Worm (Caenorhabditis elegans) whole organism, L1 larva: ENCODE results near the gene enu-3.6.

Experiments
- C04F5.9 ChIP-seq: sonication (generic microtip); optimal IDR thresholded peaks from 2 replicates; lab custom pipeline; 2016; ENCODE audit warnings: missing genetic modification characterization, missing compliant biosample characterization
- C16A3.4 ChIP-seq: fragments of 150-350 bp; optimal IDR thresholded peaks from 2 replicates; lab custom pipeline; 2014; ENCODE audit warnings: missing biosample characterization, missing genetic modification characterization
- C34B4.2 ChIP-seq: sonication (generic microtip); optimal IDR thresholded peaks from 2 replicates; lab custom pipeline; 2017; ENCODE audit warnings: mild to moderate bottlenecking, missing genetic modification characterization, missing compliant biosample characterization
- aha-1 ChIP-seq: fragments of 150-350 bp; optimal IDR thresholded peaks from 2 replicates; lab custom pipeline; 2014; ENCODE audit warnings: missing biosample characterization, missing genetic modification characterization
- ama-1 ChIP-seq: fragments of 150-350 bp; optimal IDR thresholded peaks from 2 replicates; lab custom pipeline; 2014
- ceh-8 ChIP-seq: fragments of 200-800 bp; sonication (Bioruptor generic); optimal IDR thresholded peaks from 2 replicates; lab custom pipeline; 2018; ENCODE audit warnings: mild to moderate bottlenecking, missing genetic modification characterization, moderate library complexity, missing compliant biosample characterization
- ceh-82 ChIP-seq, 3 experiments: fragments of 150-350 bp in 1 of 3; sonication (generic microtip) in 2 of 3; optimal IDR thresholded peaks; 2 replicates each; lab custom pipeline; 2014 to 2017; ENCODE audit warnings: missing biosample characterization in 3 of 3, missing genetic modification characterization in 3 of 3
- ceh-90 ChIP-seq: sonication (generic microtip); optimal IDR thresholded peaks from 2 replicates; lab custom pipeline; 2016; ENCODE audit warnings: missing genetic modification characterization, missing compliant biosample characterization
- dsc-1 ChIP-seq: sonication (generic microtip); optimal IDR thresholded peaks from 2 replicates; lab custom pipeline; 2016; ENCODE audit warnings: mild to moderate bottlenecking, missing genetic modification characterization, missing compliant biosample characterization
- efl-3 ChIP-seq: fragments of 200-800 bp; sonication (Bioruptor generic); optimal IDR thresholded peaks from 2 replicates; lab custom pipeline; 2018; ENCODE audit warnings: mild to moderate bottlenecking, missing genetic modification characterization, missing compliant biosample characterization
- egl-13 ChIP-seq: sonication (generic microtip); optimal IDR thresholded peaks from 2 replicates; lab custom pipeline; 2016; ENCODE audit warnings: missing genotype, missing genetic modification reagents, missing genetic modification characterization, missing compliant biosample characterization
- elt-3 ChIP-seq, 6 experiments: fragments of 150-350 bp in 1 of 6; sonication (generic microtip); optimal IDR thresholded peaks; 2 replicates each; lab custom pipeline; 2017 to 2018; ENCODE audit warnings: missing biosample characterization in 6 of 6, missing genetic modification characterization in 6 of 6, inconsistent platforms in 1 of 6
- grh-1 ChIP-seq: fragments of 200-800 bp; sonication (Bioruptor generic); IDR thresholded peaks from 2 replicates; pipeline ENCODE4 v1.3.6; 2022; ENCODE audit warnings: missing genetic modification reagents, missing genetic modification characterization, missing compliant biosample characterization
- hlh-17 ChIP-seq: fragments of 200-800 bp; sonication (Bioruptor generic); optimal IDR thresholded peaks from 2 replicates; lab custom pipeline; 2018; ENCODE audit warnings: missing genetic modification characterization, mild to moderate bottlenecking, missing compliant biosample characterization, moderate library complexity, borderline replicate concordance
- hpl-2 ChIP-seq: fragments of 150-350 bp; optimal IDR thresholded peaks from 2 replicates; lab custom pipeline; 2014; ENCODE audit warnings: missing biosample characterization, missing genetic modification reagents, missing genetic modification characterization
- irx-1 ChIP-seq: sonication (generic microtip); optimal IDR thresholded peaks from 2 replicates; lab custom pipeline; 2016; ENCODE audit warnings: missing genetic modification characterization, missing compliant biosample characterization
- jun-1 ChIP-seq: fragments of 150-350 bp; optimal IDR thresholded peaks from 2 replicates; lab custom pipeline; 2014; ENCODE audit warnings: missing biosample characterization, missing genetic modification reagents, missing genetic modification characterization
- lin-13 ChIP-seq: fragments of 150-350 bp; optimal IDR thresholded peaks from 2 replicates; lab custom pipeline; 2014; ENCODE audit warnings: missing biosample characterization, missing genetic modification reagents, missing genetic modification characterization
- lin-14 ChIP-seq: fragments of 200-800 bp; sonication (Bioruptor generic); optimal IDR thresholded peaks from 2 replicates; lab custom pipeline; 2018; ENCODE audit warnings: mild to moderate bottlenecking, missing genetic modification characterization, moderate library complexity, missing compliant biosample characterization
- lin-39 ChIP-seq: fragments of 150-350 bp; optimal IDR thresholded peaks from 2 replicates; lab custom pipeline; 2014; ENCODE audit warnings: missing biosample characterization, missing genetic modification reagents, missing genetic modification characterization
- lsy-2 ChIP-seq, 2 experiments: fragments of 150-350 bp; optimal IDR thresholded peaks; 2 replicates each; lab custom pipeline; 2014; ENCODE audit warnings: missing biosample characterization in 2 of 2, missing genetic modification characterization in 2 of 2
- mdl-1 ChIP-seq, 2 experiments: fragments of 150-350 bp; optimal IDR thresholded peaks; 2 replicates each; lab custom pipeline; 2014 to 2017; ENCODE audit warnings: missing biosample characterization in 2 of 2, missing genetic modification characterization in 2 of 2, inconsistent platforms in 1 of 2
- mef-2 ChIP-seq: fragments of 150-350 bp; optimal IDR thresholded peaks from 2 replicates; lab custom pipeline; 2014; ENCODE audit warnings: missing biosample characterization, missing genetic modification characterization
- mep-1 ChIP-seq: fragments of 150-350 bp; optimal IDR thresholded peaks from 2 replicates; lab custom pipeline; 2014; ENCODE audit warnings: missing biosample characterization, missing genetic modification characterization
- nhr-12 ChIP-seq: sonication (generic microtip); optimal IDR thresholded peaks from 2 replicates; lab custom pipeline; 2017; ENCODE audit warnings: missing biosample characterization, missing genetic modification characterization
- nhr-19 ChIP-seq: fragments of 200-800 bp; sonication (Bioruptor generic); conservative IDR thresholded peaks from 2 replicates; pipeline ENCODE4 v1.3.6; 2022; ENCODE audit warnings: missing genetic modification characterization, missing compliant biosample characterization
- nhr-237 ChIP-seq: fragments of 150-350 bp; optimal IDR thresholded peaks from 2 replicates; lab custom pipeline; 2014; ENCODE audit warnings: missing biosample characterization, missing genetic modification characterization
- nhr-28 ChIP-seq: fragments of 150-350 bp; optimal IDR thresholded peaks from 2 replicates; lab custom pipeline; 2014; ENCODE audit warnings: missing biosample characterization, missing genetic modification characterization
- nhr-76 ChIP-seq: sonication (generic microtip); optimal IDR thresholded peaks from 2 replicates; lab custom pipeline; 2017; ENCODE audit warnings: missing biosample characterization, missing genetic modification characterization
- nhr-77 ChIP-seq: fragments of 150-350 bp; optimal IDR thresholded peaks from 2 replicates; lab custom pipeline; 2014; ENCODE audit warnings: missing biosample characterization, missing genetic modification characterization
- nhr-84 ChIP-seq: sonication (generic microtip); optimal IDR thresholded peaks from 2 replicates; lab custom pipeline; 2017; ENCODE audit warnings: missing biosample characterization, missing genetic modification characterization
- nhr-85 ChIP-seq: sonication (generic microtip); peaks from one replicate; lab custom pipeline; 2016; ENCODE audit warnings: missing genetic modification characterization, inconsistent platforms, missing compliant biosample characterization
- nhr-90 ChIP-seq: sonication (generic microtip); optimal IDR thresholded peaks from 2 replicates; lab custom pipeline; 2016; ENCODE audit warnings: mild to moderate bottlenecking, missing genetic modification characterization, missing compliant biosample characterization; ENCODE audit not compliant: poor library complexity
- pag-3 ChIP-seq: sonication (generic microtip); optimal IDR thresholded peaks from 2 replicates; lab custom pipeline; 2017; ENCODE audit warnings: missing genetic modification characterization, mild to moderate bottlenecking, missing compliant biosample characterization, antibody characterized with exemption, borderline replicate concordance; ENCODE audit not compliant: insufficient read depth
- rnt-1 ChIP-seq: sonication (generic microtip); optimal IDR thresholded peaks from 2 replicates; lab custom pipeline; 2016; ENCODE audit warnings: mild to moderate bottlenecking, missing genetic modification characterization, moderate library complexity, missing compliant biosample characterization
- skn-1 ChIP-seq: fragments of 150-350 bp; optimal IDR thresholded peaks from 2 replicates; lab custom pipeline; 2014; ENCODE audit warnings: missing biosample characterization, missing genetic modification characterization
- snpc-4 ChIP-seq: fragments of 150-350 bp; optimal IDR thresholded peaks from 2 replicates; lab custom pipeline; 2014; ENCODE audit warnings: missing biosample characterization, missing genetic modification characterization
- snu-23 ChIP-seq: sonication (generic microtip); optimal IDR thresholded peaks from 2 replicates; lab custom pipeline; 2016; ENCODE audit warnings: missing genetic modification characterization, missing compliant biosample characterization
- sox-4 ChIP-seq: sonication (generic microtip); optimal IDR thresholded peaks from 2 replicates; lab custom pipeline; 2016; ENCODE audit warnings: missing genetic modification characterization, missing compliant biosample characterization
- sptf-1 ChIP-seq: fragments of 150-350 bp; optimal IDR thresholded peaks from 2 replicates; lab custom pipeline; 2014; ENCODE audit warnings: missing biosample characterization, missing genetic modification characterization
- sup-37 ChIP-seq: fragments of 200-800 bp; sonication (Bioruptor generic); optimal IDR thresholded peaks from 2 replicates; lab custom pipeline; 2018; ENCODE audit warnings: mild to moderate bottlenecking, missing genetic modification characterization, missing compliant biosample characterization
- tbx-2 ChIP-seq: sonication (generic microtip); optimal IDR thresholded peaks from 2 replicates; lab custom pipeline; 2016; ENCODE audit warnings: missing genetic modification characterization, missing compliant biosample characterization
- unc-130 ChIP-seq: fragments of 150-350 bp; optimal IDR thresholded peaks from 2 replicates; lab custom pipeline; 2017; ENCODE audit warnings: missing biosample characterization, missing genetic modification characterization, inconsistent platforms
- unc-30 ChIP-seq: sonication (generic microtip); optimal IDR thresholded peaks from 2 replicates; lab custom pipeline; 2017; ENCODE audit warnings: missing biosample characterization, missing genetic modification characterization
- unc-62 ChIP-seq: fragments of 150-350 bp; optimal IDR thresholded peaks from 2 replicates; lab custom pipeline; 2014; ENCODE audit warnings: missing biosample characterization, missing genetic modification reagents, missing genetic modification characterization
- unc-98 ChIP-seq: fragments of 200-800 bp; sonication (Bioruptor generic); IDR thresholded peaks from 2 replicates; pipeline ENCODE4 v1.3.6; 2022; ENCODE audit warnings: missing genetic modification characterization, missing compliant biosample characterization
- zag-1 ChIP-seq: fragments of 150-350 bp; optimal IDR thresholded peaks from 2 replicates; lab custom pipeline; 2014; ENCODE audit warnings: missing biosample characterization, missing genetic modification characterization
- ztf-11 ChIP-seq, 2 experiments: sonication (generic microtip); optimal IDR thresholded peaks; 2 replicates each; lab custom pipeline; 2016 to 2017; ENCODE audit warnings: missing genetic modification characterization in 2 of 2, missing biosample characterization in 1 of 2, missing compliant biosample characterization in 1 of 2

enu-3.6 gene

DNA sequence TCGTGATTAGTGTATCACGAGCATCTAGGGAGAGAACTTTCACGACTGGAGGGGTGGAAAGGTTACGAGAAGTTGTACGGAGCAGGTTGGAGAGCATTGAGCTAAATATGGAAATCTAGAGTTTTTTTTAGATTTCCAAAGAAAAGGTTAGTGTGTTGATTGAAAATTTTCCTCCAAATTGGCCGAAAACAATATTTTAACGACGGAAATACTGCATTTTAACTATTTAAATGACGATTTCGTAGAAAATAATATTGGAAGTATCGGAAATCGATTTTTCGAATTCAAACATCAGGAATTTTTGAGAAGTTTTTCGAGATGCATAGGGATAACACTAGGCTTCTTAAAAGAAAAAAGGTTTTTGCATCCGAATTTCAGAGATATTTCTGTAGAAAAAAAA is 8.2 kb downstream of the enu-3.6 start, which contains the start of gene K01G5.10:
Gene K01G5.10 (minus strand): TSS at position 101 of the 400 bp plus-strand sequence.
- no peak for TF ChIP-seq sptf-1
- TF ChIP-seq snpc-4 (tag; lab: Kevin White, UChicago), result no peak
- no peak for TF ChIP-seq hpl-2 (GFP tag; lab: Kevin White, UChicago)
- no peak for TF ChIP-seq unc-98 (GFP tag; lab: Robert Waterston, UW)
- no peak for TF ChIP-seq nhr-12 (tag; lab: Kevin White, UChicago)
- TF ChIP-seq, all 84 proteins: peak for 0

DNA sequence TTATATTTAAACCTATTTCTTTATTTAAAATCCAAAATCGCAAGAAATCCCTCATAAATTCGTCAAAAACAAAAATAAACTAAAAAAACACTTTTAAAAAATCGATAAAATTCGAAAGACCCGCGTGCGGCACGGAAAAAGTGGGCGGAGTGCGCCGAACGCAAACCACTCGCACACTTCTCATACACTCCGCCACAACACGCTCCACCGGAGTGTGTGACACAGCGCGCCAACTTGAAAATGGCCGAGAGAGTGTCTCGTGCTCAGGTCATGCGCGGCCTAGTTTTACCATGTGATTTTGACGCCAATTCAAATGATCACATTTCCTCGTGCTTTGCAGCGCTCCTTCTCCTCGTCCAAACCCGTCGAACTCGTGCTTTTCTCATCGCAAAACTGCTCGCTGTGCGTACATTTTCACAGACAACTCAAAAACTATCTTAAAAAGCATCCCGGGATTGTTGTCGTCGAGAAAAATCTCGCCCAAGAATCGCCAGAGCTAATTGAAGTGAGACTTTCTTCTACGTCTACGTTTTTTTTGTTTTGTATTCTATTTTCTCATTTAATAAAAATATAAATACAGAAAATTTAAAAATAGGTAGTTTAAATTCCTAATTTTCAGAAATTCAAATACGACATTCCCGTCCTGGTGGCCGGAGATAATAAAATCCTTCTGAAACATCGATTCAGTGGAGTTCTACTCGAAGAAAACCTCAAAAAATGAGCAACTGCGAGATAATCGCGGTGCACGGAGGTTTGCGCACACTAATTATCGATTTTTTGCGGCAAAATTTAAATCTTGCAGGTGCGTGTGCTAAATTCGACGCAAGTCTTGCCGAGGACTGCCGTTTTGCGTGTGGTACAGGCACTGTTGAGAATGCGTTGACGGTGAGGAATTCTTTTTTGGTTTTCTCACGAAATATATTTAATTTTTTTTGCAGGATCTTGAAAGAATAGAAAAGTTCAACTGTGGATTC is 9.1 kb downstream of the enu-3.6 start, which contains the start of gene tasp-1:
Gene tasp-1 (plus strand): TSS at position 258 of the 974 bp plus-strand sequence.
- peak; percentile 100 for TF ChIP-seq dsc-1 (tag; lab: Kevin White, UChicago)
- peak; percentile 100 for TF ChIP-seq lin-13 (GFP tag; lab: Kevin White, UChicago)
- peak; percentile 100 for TF ChIP-seq ceh-82 (tag; optimal IDR thresholded peaks at IDR 0.05; lab: Kevin White, UChicago)
- TF ChIP-seq nhr-90 (tag; lab: Kevin White, UChicago), result peak; percentile 100
- TF ChIP-seq nhr-19 (GFP tag; lab: Robert Waterston, UW), result peak; percentile 100
- peak; percentile 100 for TF ChIP-seq egl-13 (tag; lab: Kevin White, UChicago)
- no peak for TF ChIP-seq hpl-2 (GFP tag; lab: Kevin White, UChicago)
- TF ChIP-seq hlh-17 (GFP tag; lab: Kevin White, UChicago), result no peak
- peak; percentile 99 for TF ChIP-seq skn-1 (tag; lab: Kevin White, UChicago)
- peak; percentile 1 for TF ChIP-seq pag-3
- TF ChIP-seq lin-14 (GFP tag; lab: Kevin White, UChicago), result peak; percentile 100
- TF ChIP-seq snu-23, result peak; percentile 100
- peak; percentile 100 for TF ChIP-seq tbx-2 (tag; lab: Kevin White, UChicago)
- TF ChIP-seq nhr-76 (tag; lab: Kevin White, UChicago), result peak; percentile 96
- peak; percentile 98 for TF ChIP-seq aha-1 (tag; lab: Kevin White, UChicago)
- TF ChIP-seq C16A3.4 (tag; lab: Kevin White, UChicago), result peak; percentile 100
- peak; percentile 100 for TF ChIP-seq irx-1
- TF ChIP-seq rnt-1 (tag; lab: Kevin White, UChicago), result peak; percentile 100
- TF ChIP-seq ama-1 (lab: Kevin White, UChicago), result peak; percentile 77
- peak; percentile 100 for TF ChIP-seq nhr-77 (tag; lab: Kevin White, UChicago)
- TF ChIP-seq mef-2 (tag; lab: Kevin White, UChicago), result peak; percentile 94
- peak; percentile 99 for TF ChIP-seq ceh-8
- peak; percentile 98 for TF ChIP-seq C04F5.9 (tag; lab: Kevin White, UChicago)
- peak; percentile 76 for TF ChIP-seq nhr-12 (tag; lab: Kevin White, UChicago)
- TF ChIP-seq C34B4.2 (tag; lab: Kevin White, UChicago), result peak; percentile 96
- TF ChIP-seq mep-1 (tag; lab: Kevin White, UChicago), result peak; percentile 98
- TF ChIP-seq snpc-4 (tag; lab: Kevin White, UChicago), result peak; percentile 93
- TF ChIP-seq ceh-90 (tag; lab: Kevin White, UChicago), result peak; percentile 84
- peak; percentile 100 for TF ChIP-seq sup-37
- peak; percentile 90 for TF ChIP-seq nhr-84 (tag; lab: Kevin White, UChicago)
- TF ChIP-seq mdl-1 (tag; optimal IDR thresholded peaks at IDR 0.05; lab: Kevin White, UChicago), result peak; percentile 96 to 100
- peak; percentile 19 for TF ChIP-seq unc-30 (tag; lab: Kevin White, UChicago)
- peak; percentile 81 for TF ChIP-seq efl-3 (GFP tag; lab: Kevin White, UChicago)
- peak; percentile 100 for TF ChIP-seq sox-4 (tag; lab: Kevin White, UChicago)
- TF ChIP-seq jun-1 (tag; lab: Kevin White, UChicago), result peak; percentile 100
- TF ChIP-seq ztf-11 (tag; optimal IDR thresholded peaks at IDR 0.05; lab: Kevin White, UChicago), result peak in 1 of 2 experiments; percentile 100
- TF ChIP-seq unc-62, result peak; percentile 91
- peak; percentile 100 for TF ChIP-seq unc-130 (tag; lab: Kevin White, UChicago)
- TF ChIP-seq lsy-2 (tag; optimal IDR thresholded peaks at IDR 0.05; lab: Kevin White, UChicago), result peak; percentile 98 to 99
- TF ChIP-seq nhr-85 (tag; lab: Kevin White, UChicago), result peak; percentile 100
- TF ChIP-seq nhr-237, result peak; percentile 99
- TF ChIP-seq elt-3 (tag; optimal IDR thresholded peaks at IDR 0.05; lab: Kevin White, UChicago), result peak; percentile 95 to 99 (median 98)
- peak; percentile 57 for TF ChIP-seq nhr-28 (tag; lab: Kevin White, UChicago)
- peak; percentile 96 for TF ChIP-seq lin-39
- peak; percentile 99 for TF ChIP-seq grh-1 (GFP tag; lab: Robert Waterston, UW)
- TF ChIP-seq zag-1 (tag; lab: Kevin White, UChicago), result peak; percentile 96
